Worm (Caenorhabditis elegans) whole organism, L4 larva: ENCODE data around the gene clec-172.

Source experiments
- F10B5.3 ChIP-seq: sonication (generic microtip); optimal IDR thresholded peaks from 2 replicates; lab custom pipeline; 2016; ENCODE audit warnings: mild to moderate bottlenecking, missing genetic modification characterization, missing compliant biosample characterization
- F26F4.8 ChIP-seq: fragments of 200-800 bp; sonication (Bioruptor generic); conservative IDR thresholded peaks from 2 replicates; pipeline ENCODE4 v1.3.6; 2022; ENCODE audit warnings: missing genetic modification characterization, missing compliant biosample characterization
- F49E8.2 ChIP-seq: sonication (generic microtip); optimal IDR thresholded peaks from 2 replicates; lab custom pipeline; 2016; ENCODE audit warnings: missing compliant biosample characterization, mild to moderate bottlenecking, missing genetic modification characterization, borderline replicate concordance
- R02D3.7 ChIP-seq: fragments of 150-350 bp; sonication (generic microtip); optimal IDR thresholded peaks from 3 replicates; lab custom pipeline; 2014; ENCODE audit warnings: missing biosample characterization, missing genetic modification characterization
- T20F7.1 ChIP-seq: fragments of 200-800 bp; sonication (Bioruptor generic); optimal IDR thresholded peaks from 2 replicates; lab custom pipeline; 2018; ENCODE audit warnings: mild to moderate bottlenecking, missing genetic modification characterization, missing compliant biosample characterization
- Y48G9A.11 ChIP-seq: fragments of 200-800 bp; sonication (Bioruptor generic); IDR thresholded peaks from 2 replicates; pipeline ENCODE4 v1.3.6; 2022; ENCODE audit warnings: missing genetic modification reagents, missing genetic modification characterization, missing compliant biosample characterization
- Y5F2A.4 ChIP-seq: fragments of 200-800 bp; sonication (Bioruptor generic); optimal IDR thresholded peaks from 2 replicates; lab custom pipeline; 2018; ENCODE audit warnings: mild to moderate bottlenecking, missing genetic modification characterization, missing compliant biosample characterization
- ZK337.2 ChIP-seq: fragments of 200-800 bp; sonication (Bioruptor generic); IDR thresholded peaks from 2 replicates; pipeline ENCODE4 v1.3.6; 2022; ENCODE audit warnings: missing genetic modification reagents, missing genetic modification characterization, missing compliant biosample characterization
- aha-1 ChIP-seq: fragments of 150-350 bp; peaks from one replicate; lab custom pipeline; 2014; ENCODE audit warnings: missing biosample characterization, missing genetic modification characterization
- ama-1 ChIP-seq: fragments of 150-350 bp; optimal IDR thresholded peaks from 2 replicates; lab custom pipeline; 2014; ENCODE audit warnings: inconsistent platforms, mixed read lengths
- arid-1 ChIP-seq: fragments of 200-800 bp; sonication (Bioruptor generic); conservative IDR thresholded peaks from 2 replicates; pipeline ENCODE4 v1.3.6; 2022; ENCODE audit warnings: missing genetic modification reagents, missing genetic modification characterization, missing compliant biosample characterization
- ceh-28 ChIP-seq: fragments of 150-350 bp; optimal IDR thresholded peaks from 2 replicates; lab custom pipeline; 2014; ENCODE audit warnings: missing biosample characterization, missing genetic modification reagents, missing genetic modification characterization
- ceh-32 ChIP-seq: sonication (generic microtip); optimal IDR thresholded peaks from 2 replicates; lab custom pipeline; 2016; ENCODE audit warnings: mild to moderate bottlenecking, missing genetic modification characterization, missing compliant biosample characterization; ENCODE audit not compliant: poor library complexity
- ceh-62 ChIP-seq: sonication (generic microtip); optimal IDR thresholded peaks from 2 replicates; lab custom pipeline; 2017; ENCODE audit warnings: missing biosample characterization, missing genetic modification characterization
- ctbp-1 ChIP-seq: fragments of 200-800 bp; sonication (Bioruptor generic); IDR thresholded peaks from 2 replicates; pipeline ENCODE4 v1.3.6; 2022; ENCODE audit warnings: missing genetic modification reagents, missing genetic modification characterization, missing compliant biosample characterization
- daf-16 ChIP-seq, 3 experiments: sonication (generic microtip); optimal IDR thresholded peaks; 2 replicates each; lab custom pipeline; 2016 to 2017; ENCODE audit warnings: missing genetic modification characterization in 3 of 3, missing genetic modification reagents in 3 of 3, mild to moderate bottlenecking in 2 of 3, missing compliant biosample characterization in 2 of 3, missing biosample characterization in 1 of 3, moderate library complexity in 1 of 3
- daf-19 ChIP-seq: fragments of 200-800 bp; sonication (Bioruptor generic); conservative IDR thresholded peaks from 2 replicates; pipeline ENCODE4 v1.3.6; 2022; ENCODE audit warnings: missing genetic modification characterization, missing compliant biosample characterization
- daf-8 ChIP-seq: fragments of 200-800 bp; sonication (Bioruptor generic); IDR thresholded peaks from 2 replicates; pipeline ENCODE4 v1.3.6; 2022; ENCODE audit warnings: missing genetic modification characterization, missing compliant biosample characterization
- dmd-9 ChIP-seq: fragments of 200-800 bp; sonication (Bioruptor generic); IDR thresholded peaks from 2 replicates; pipeline ENCODE4 v1.3.6; 2022; ENCODE audit warnings: missing genetic modification reagents, missing genetic modification characterization, missing compliant biosample characterization
- egl-43 ChIP-seq: fragments of 200-800 bp; sonication (Bioruptor generic); IDR thresholded peaks from 2 replicates; pipeline ENCODE4 v1.3.6; 2022; ENCODE audit warnings: missing genetic modification reagents, missing genetic modification characterization, missing compliant biosample characterization
- hlh-30 ChIP-seq: sonication (generic microtip); optimal IDR thresholded peaks from 2 replicates; lab custom pipeline; 2017; ENCODE audit warnings: antibody characterized with exemption, mild to moderate bottlenecking, missing genetic modification characterization, missing compliant biosample characterization; ENCODE audit not compliant: insufficient read depth
- hmg-1.1 ChIP-seq: fragments of 200-800 bp; sonication (Bioruptor generic); IDR thresholded peaks from 2 replicates; pipeline ENCODE4 v1.3.6; 2022; ENCODE audit warnings: missing genetic modification reagents, missing genetic modification characterization, missing compliant biosample characterization
- jun-1 ChIP-seq: fragments of 150-350 bp; optimal IDR thresholded peaks from 2 replicates; lab custom pipeline; 2014; ENCODE audit warnings: missing biosample characterization, missing genetic modification reagents, missing genetic modification characterization
- lim-7 ChIP-seq: fragments of 200-800 bp; sonication (Bioruptor generic); IDR thresholded peaks from 2 replicates; pipeline ENCODE4 v1.3.6; 2022; ENCODE audit warnings: missing genetic modification characterization, missing compliant biosample characterization
- mdt-29 ChIP-seq: fragments of 200-800 bp; sonication (Bioruptor generic); IDR thresholded peaks from 2 replicates; pipeline ENCODE4 v1.3.6; 2022; ENCODE audit warnings: missing genetic modification reagents, missing genetic modification characterization, missing compliant biosample characterization
- mes-2 ChIP-seq: sonication (generic microtip); optimal IDR thresholded peaks from 2 replicates; lab custom pipeline; 2016; ENCODE audit warnings: missing genotype, mild to moderate bottlenecking, missing genetic modification characterization, missing compliant biosample characterization; ENCODE audit not compliant: poor library complexity, severe bottlenecking
- nhr-102 ChIP-seq: sonication (generic microtip); optimal IDR thresholded peaks from 2 replicates; lab custom pipeline; 2016; ENCODE audit warnings: mild to moderate bottlenecking, missing genetic modification characterization, moderate library complexity, missing compliant biosample characterization
- nhr-42 ChIP-seq: fragments of 200-800 bp; sonication (Bioruptor generic); IDR thresholded peaks from 2 replicates; pipeline ENCODE4 v1.3.6; 2022; ENCODE audit warnings: missing genetic modification characterization, missing compliant biosample characterization
- nhr-48 ChIP-seq: sonication (generic microtip); optimal IDR thresholded peaks from 2 replicates; lab custom pipeline; 2016; ENCODE audit warnings: mild to moderate bottlenecking, missing genetic modification characterization, missing compliant biosample characterization
- nhr-6 ChIP-seq: fragments of 150-350 bp; optimal IDR thresholded peaks from 2 replicates; lab custom pipeline; 2014; ENCODE audit warnings: missing biosample characterization, missing genetic modification characterization
- pha-4 ChIP-seq, 2 experiments: fragments of 150-350 bp in 1 of 2; fragments of 200-800 bp in 1 of 2; sonication (Bioruptor generic) in 1 of 2; IDR thresholded peaks in 1 of 2; optimal IDR thresholded peaks in 1 of 2; 2 replicates each; pipeline versions ENCODE4 v1.3.6 to Lab custom; 2014 to 2022; ENCODE audit warnings: missing genetic modification characterization in 2 of 2, missing genetic modification reagents in 2 of 2, missing biosample characterization in 1 of 2, missing compliant biosample characterization in 1 of 2
- rbr-2 ChIP-seq: sonication (generic microtip); optimal IDR thresholded peaks from 2 replicates; lab custom pipeline; 2016; ENCODE audit warnings: missing genotype, missing genetic modification characterization, missing compliant biosample characterization
- set-16 ChIP-seq: fragments of 200-800 bp; sonication (Bioruptor generic); IDR thresholded peaks from 2 replicates; pipeline ENCODE4 v1.3.6; 2022; ENCODE audit warnings: missing genetic modification reagents, missing genetic modification characterization, missing compliant biosample characterization
- snpc-1.2 ChIP-seq: fragments of 200-800 bp; sonication (Bioruptor generic); IDR thresholded peaks from 2 replicates; pipeline ENCODE4 v1.3.6; 2022; ENCODE audit warnings: missing genetic modification reagents, missing genetic modification characterization, missing compliant biosample characterization
- snpc-4 ChIP-seq: fragments of 150-350 bp; optimal IDR thresholded peaks from 2 replicates; lab custom pipeline; 2014; ENCODE audit warnings: missing biosample characterization, missing genetic modification characterization
- unc-39 ChIP-seq: sonication (generic microtip); optimal IDR thresholded peaks from 2 replicates; lab custom pipeline; 2017; ENCODE audit warnings: missing biosample characterization, missing genetic modification characterization
- unc-62 ChIP-seq, 3 experiments: fragments of 150-350 bp in 1 of 3; sonication (generic microtip); optimal IDR thresholded peaks in 2 of 3; peaks in 1 of 3; 1 replicate in 1 of 3; 2 replicates in 2 of 3; lab custom pipeline; 2014 to 2017; ENCODE audit warnings: missing biosample characterization in 3 of 3, missing genetic modification characterization in 3 of 3, missing genetic modification reagents in 3 of 3, missing genotype in 1 of 3
- vab-7 ChIP-seq: fragments of 200-800 bp; sonication (Bioruptor generic); IDR thresholded peaks from 2 replicates; pipeline ENCODE4 v1.3.6; 2022; ENCODE audit warnings: missing genetic modification reagents, missing genetic modification characterization, missing compliant biosample characterization
- zfp-3 ChIP-seq: fragments of 200-800 bp; sonication (Bioruptor generic); conservative IDR thresholded peaks from 2 replicates; pipeline ENCODE4 v1.3.6; 2022; ENCODE audit warnings: missing genetic modification reagents, missing genetic modification characterization, missing compliant biosample characterization

Gene clec-172

ce11 chrIV:1523418-1523817 is 7.0 kb upstream of the clec-172 start, which contains the start of gene K03H6.1:
TSS of gene K03H6.1 (plus strand) at chrIV:1523718.
- TF ChIP-seq unc-62 (GFP tag; optimal IDR thresholded peaks at IDR 0.05 in 1 of 2; lab: Kevin White, UChicago), result peak in 1 of 2 experiments; percentile 53
- TF ChIP-seq unc-62 (tag; optimal IDR thresholded peaks at IDR 0.05; lab: Kevin White, UChicago), result no peak
- no peak for TF ChIP-seq ceh-62 (tag; lab: Kevin White, UChicago)
- no peak for TF ChIP-seq nhr-48 (tag; lab: Kevin White, UChicago)
- TF ChIP-seq, all 104 proteins: peak for 1

- TF ChIP-seq ama-1 (lab: Kevin White, UChicago) (no peak), ceh-32 (tag; lab: Kevin White, UChicago) (no peak), unc-39 (tag; lab: Kevin White, UChicago) (no peak), F10B5.3 (tag; lab: Kevin White, UChicago) (no peak), daf-19 (GFP tag; lab: Robert Waterston, UW) (no peak), nhr-6 (tag; lab: Kevin White, UChicago) (no peak), snpc-1.2 (no peak), lim-7 (GFP tag; lab: Robert Waterston, UW) (no peak), mdt-29 (GFP tag; lab: Robert Waterston, UW) (no peak), Y5F2A.4 (no peak), ceh-28 (tag; lab: Kevin White, UChicago) (no peak), snpc-4 (no peak), F49E8.2 (tag; lab: Kevin White, UChicago) (no peak)
These were observed 5.9 kb upstream of the clec-172 start for ce11 chrIV:1522358-1522757.

- TF ChIP-seq unc-62 (GFP tag; optimal IDR thresholded peaks at IDR 0.05 in 1 of 2; lab: Kevin White, UChicago) (peak in 1 of 2 experiments; percentile 90), unc-62 (tag; optimal IDR thresholded peaks at IDR 0.05; lab: Kevin White, UChicago) (no peak), jun-1 (tag; lab: Kevin White, UChicago) (no peak)
- TF ChIP-seq, all 104 proteins: peak for 1
These were observed 4.8 kb upstream of the clec-172 start, which contains the start of gene K03H6.4 for ce11 chrIV:1521224-1521623. TSS of gene K03H6.4 (minus strand) at chrIV:1521324.

ce11 chrIV:1515891-1516290 is 536 bp downstream of the clec-172 start:
- TF ChIP-seq egl-43 (GFP tag; lab: Robert Waterston, UW) (peak; percentile 5; the same call in 1 of the 2 replicates), set-16 (GFP tag; lab: Robert Waterston, UW) (peak; percentile 96), T20F7.1 (GFP tag; lab: Kevin White, UChicago) (no peak)
- TF ChIP-seq, all 104 proteins: peak for 2

ce11 chrIV:1514415-1514814 is 2.0 kb downstream of the clec-172 start:
- no peak for TF ChIP-seq nhr-102 (tag; lab: Kevin White, UChicago)
- no peak for TF ChIP-seq zfp-3
- TF ChIP-seq hmg-1.1 (GFP tag; lab: Robert Waterston, UW), result peak; percentile 37; the same call in 1 of the 2 replicates
- peak; percentile 24 for TF ChIP-seq mes-2 (tag; lab: Kevin White, UChicago)
- TF ChIP-seq Y48G9A.11 (GFP tag; lab: Robert Waterston, UW), result 0 out of 2 replicates have a peak, but pooled peaks have one; percentile 43
- TF ChIP-seq egl-43 (GFP tag; lab: Robert Waterston, UW), result peak; percentile 72; the same call in 1 of the 2 replicates
- TF ChIP-seq pha-4 (GFP tag; IDR thresholded peaks at IDR 0.05; lab: Robert Waterston, UW), result peak; percentile 50
- no peak for TF ChIP-seq pha-4 (tag; optimal IDR thresholded peaks at IDR 0.05; lab: Kevin White, UChicago)
- peak; percentile 23 for TF ChIP-seq F49E8.2 (tag; lab: Kevin White, UChicago)
- TF ChIP-seq rbr-2 (tag; lab: Kevin White, UChicago), result peak; percentile 4
- peak; percentile 52; the same call in 1 of the 2 replicates for TF ChIP-seq arid-1 (GFP tag; lab: Robert Waterston, UW)
- TF ChIP-seq vab-7, result peak; percentile 73
- TF ChIP-seq hlh-30, result peak; percentile 66
- no peak for TF ChIP-seq R02D3.7 (tag; lab: Kevin White, UChicago)
- TF ChIP-seq aha-1 (tag; lab: Kevin White, UChicago), result no peak
- TF ChIP-seq ceh-32 (tag; lab: Kevin White, UChicago), result no peak
- peak in 1 of 2 experiments; percentile 28 for TF ChIP-seq daf-16 (GFP tag; optimal IDR thresholded peaks at IDR 0.05; lab: Kevin White, UChicago)
- TF ChIP-seq daf-16 (tag; optimal IDR thresholded peaks at IDR 0.05; lab: Kevin White, UChicago), result peak; percentile 16
- 0 out of 2 replicates have a peak, but pooled peaks have one; percentile 47 for TF ChIP-seq F26F4.8 (GFP tag; lab: Robert Waterston, UW)
- peak; percentile 55; the same call in 1 of the 2 replicates for TF ChIP-seq lim-7 (GFP tag; lab: Robert Waterston, UW)
- TF ChIP-seq nhr-42 (GFP tag; lab: Robert Waterston, UW), result 0 out of 2 replicates have a peak, but pooled peaks have one; percentile 8
- no peak for TF ChIP-seq daf-8 (GFP tag; lab: Robert Waterston, UW)
- TF ChIP-seq ctbp-1, result 0 out of 2 replicates have a peak, but pooled peaks have one; percentile 9
- peak in 1 of 2 experiments; percentile 12 for TF ChIP-seq unc-62 (GFP tag; optimal IDR thresholded peaks at IDR 0.05 in 1 of 2; lab: Kevin White, UChicago)
- TF ChIP-seq unc-62 (tag; optimal IDR thresholded peaks at IDR 0.05; lab: Kevin White, UChicago), result no peak
- no peak for TF ChIP-seq nhr-48 (tag; lab: Kevin White, UChicago)
- TF ChIP-seq dmd-9 (GFP tag; lab: Robert Waterston, UW), result no peak
- TF ChIP-seq ZK337.2 (GFP tag; lab: Robert Waterston, UW), result no peak
